Worm (Caenorhabditis elegans) whole organism, L2 larva: ENCODE results near the gene ddo-2.

Experiments used
- C34F6.9 ChIP-seq: fragments of 150-350 bp; optimal IDR thresholded peaks from 2 replicates; lab custom pipeline; 2014; ENCODE audit warnings: missing biosample characterization, missing genetic modification characterization
- F13H6.1 ChIP-seq: sonication (generic microtip); optimal IDR thresholded peaks from 2 replicates; lab custom pipeline; 2016; ENCODE audit warnings: missing genetic modification characterization, missing compliant biosample characterization
- R02D3.7 ChIP-seq: fragments of 150-350 bp; optimal IDR thresholded peaks from 2 replicates; lab custom pipeline; 2014; ENCODE audit warnings: missing biosample characterization, missing genetic modification characterization
- Y55F3AM.14 ChIP-seq: fragments of 200-800 bp; sonication (Bioruptor generic); optimal IDR thresholded peaks from 2 replicates; lab custom pipeline; 2018; ENCODE audit warnings: mild to moderate bottlenecking, missing genetic modification characterization, missing compliant biosample characterization
- ZK546.5 ChIP-seq: sonication (generic microtip); optimal IDR thresholded peaks from 2 replicates; lab custom pipeline; 2017; ENCODE audit warnings: missing biosample characterization, missing genetic modification characterization
- blmp-1 ChIP-seq: sonication (generic microtip); optimal IDR thresholded peaks from 2 replicates; lab custom pipeline; 2017; ENCODE audit warnings: missing genetic modification characterization, mild to moderate bottlenecking, missing compliant biosample characterization, antibody characterized with exemption, moderate library complexity; ENCODE audit not compliant: insufficient read depth
- ceh-16 ChIP-seq: fragments of 150-350 bp; optimal IDR thresholded peaks from 2 replicates; lab custom pipeline; 2014; ENCODE audit warnings: missing biosample characterization, missing genetic modification characterization
- ceh-82 ChIP-seq: fragments of 150-350 bp; optimal IDR thresholded peaks from 2 replicates; lab custom pipeline; 2014; ENCODE audit warnings: missing biosample characterization, missing genetic modification characterization
- crh-2 ChIP-seq: sonication (generic microtip); optimal IDR thresholded peaks from 2 replicates; lab custom pipeline; 2017; ENCODE audit warnings: missing biosample characterization, missing genetic modification characterization
- dmd-4 ChIP-seq: sonication (generic microtip); optimal IDR thresholded peaks from 2 replicates; lab custom pipeline; 2017; ENCODE audit warnings: missing biosample characterization, missing genetic modification characterization
- egl-27 ChIP-seq: sonication (generic microtip); optimal IDR thresholded peaks from 3 replicates; lab custom pipeline; 2017; ENCODE audit warnings: missing biosample characterization, missing genetic modification reagents, missing genetic modification characterization
- elt-1 ChIP-seq: fragments of 150-350 bp; optimal IDR thresholded peaks from 2 replicates; lab custom pipeline; 2014; ENCODE audit warnings: missing biosample characterization, missing genetic modification characterization
- elt-3 ChIP-seq: sonication (generic microtip); optimal IDR thresholded peaks from 2 replicates; lab custom pipeline; 2017; ENCODE audit warnings: missing biosample characterization, missing genetic modification characterization
- fos-1 ChIP-seq: fragments of 150-350 bp; optimal IDR thresholded peaks from 2 replicates; lab custom pipeline; 2014; ENCODE audit warnings: missing biosample characterization, missing genetic modification characterization
- gmeb-1 ChIP-seq: fragments of 150-350 bp; optimal IDR thresholded peaks from 2 replicates; lab custom pipeline; 2014; ENCODE audit warnings: missing biosample characterization, missing genetic modification characterization
- lin-11 ChIP-seq: fragments of 150-350 bp; sonication (generic microtip); optimal IDR thresholded peaks from 2 replicates; lab custom pipeline; 2014; ENCODE audit warnings: missing biosample characterization, missing genetic modification characterization, inconsistent platforms, mixed read lengths
- lin-13 ChIP-seq: fragments of 150-350 bp; optimal IDR thresholded peaks from 2 replicates; lab custom pipeline; 2014; ENCODE audit warnings: missing biosample characterization, missing genetic modification reagents, missing genetic modification characterization
- lin-39 ChIP-seq: fragments of 150-350 bp; optimal IDR thresholded peaks from 2 replicates; lab custom pipeline; 2014; ENCODE audit warnings: missing biosample characterization, missing genetic modification reagents, missing genetic modification characterization
- mab-5 ChIP-seq: fragments of 150-350 bp; optimal IDR thresholded peaks from 2 replicates; lab custom pipeline; 2014; ENCODE audit warnings: missing biosample characterization, missing genetic modification characterization
- mdl-1 ChIP-seq, 2 experiments: fragments of 150-350 bp in 1 of 2; sonication (generic microtip) in 1 of 2; optimal IDR thresholded peaks; 2 replicates each; lab custom pipeline; 2017; ENCODE audit warnings: missing biosample characterization in 2 of 2, missing genetic modification characterization in 2 of 2
- nhr-10 ChIP-seq: sonication (generic microtip); optimal IDR thresholded peaks from 2 replicates; lab custom pipeline; 2017; ENCODE audit warnings: missing biosample characterization, missing genetic modification characterization
- nhr-12 ChIP-seq: fragments of 150-350 bp; optimal IDR thresholded peaks from 2 replicates; lab custom pipeline; 2014; ENCODE audit warnings: missing biosample characterization, missing genetic modification characterization
- nhr-129 ChIP-seq: fragments of 150-350 bp; optimal IDR thresholded peaks from 2 replicates; lab custom pipeline; 2014; ENCODE audit warnings: missing biosample characterization, missing genetic modification characterization
- nhr-21 ChIP-seq: fragments of 150-350 bp; optimal IDR thresholded peaks from 2 replicates; lab custom pipeline; 2014; ENCODE audit warnings: missing biosample characterization, missing genetic modification characterization
- nhr-23 ChIP-seq: fragments of 150-350 bp; optimal IDR thresholded peaks from 2 replicates; lab custom pipeline; 2014; ENCODE audit warnings: missing biosample characterization, missing genetic modification reagents, missing genetic modification characterization
- nhr-237 ChIP-seq: fragments of 150-350 bp; optimal IDR thresholded peaks from 2 replicates; lab custom pipeline; 2014; ENCODE audit warnings: missing biosample characterization, missing genetic modification characterization
- nhr-6 ChIP-seq: fragments of 150-350 bp; optimal IDR thresholded peaks from 2 replicates; lab custom pipeline; 2014; ENCODE audit warnings: missing biosample characterization, missing genetic modification characterization
- nhr-77 ChIP-seq: fragments of 150-350 bp; optimal IDR thresholded peaks from 2 replicates; lab custom pipeline; 2014; ENCODE audit warnings: missing biosample characterization, missing genetic modification characterization
- peb-1 ChIP-seq: fragments of 150-350 bp; optimal IDR thresholded peaks from 2 replicates; lab custom pipeline; 2014; ENCODE audit warnings: missing biosample characterization, missing genetic modification characterization
- sem-4 ChIP-seq: fragments of 150-350 bp; optimal IDR thresholded peaks from 2 replicates; lab custom pipeline; 2014; ENCODE audit warnings: missing biosample characterization, missing genetic modification reagents, missing genetic modification characterization
- sma-3 ChIP-seq: sonication (generic microtip); optimal IDR thresholded peaks from 2 replicates; lab custom pipeline; 2016; ENCODE audit warnings: missing genetic modification reagents, missing genetic modification characterization, missing compliant biosample characterization
- snpc-4 ChIP-seq: fragments of 150-350 bp; optimal IDR thresholded peaks from 2 replicates; lab custom pipeline; 2014; ENCODE audit warnings: missing biosample characterization, missing genetic modification characterization
- unc-62 ChIP-seq: fragments of 150-350 bp; optimal IDR thresholded peaks from 2 replicates; lab custom pipeline; 2014; ENCODE audit warnings: missing biosample characterization, missing genetic modification reagents, missing genetic modification characterization
- ztf-11 ChIP-seq: sonication (generic microtip); optimal IDR thresholded peaks from 2 replicates; lab custom pipeline; 2017; ENCODE audit warnings: missing biosample characterization, missing genetic modification characterization
- ztf-4 ChIP-seq: fragments of 150-350 bp; optimal IDR thresholded peaks from 2 replicates; lab custom pipeline; 2014; ENCODE audit warnings: missing biosample characterization, missing genetic modification characterization

ddo-2 gene

ce11 chrV:7411695-7412094, 23.8 kb downstream of the ddo-2 start, which contains the start of gene str-41:
Gene str-41 (plus strand): TSS chrV:7411995.
- no peak for TF ChIP-seq blmp-1 (tag; lab: Kevin White, UChicago)
- TF ChIP-seq fos-1 (tag; lab: Kevin White, UChicago): no peak
- no peak for TF ChIP-seq nhr-12 (tag; lab: Kevin White, UChicago)
- no peak for TF ChIP-seq C34F6.9 (tag; lab: Kevin White, UChicago)
- no peak for TF ChIP-seq unc-62
- TF ChIP-seq R02D3.7 (tag; lab: Kevin White, UChicago): no peak
- TF ChIP-seq peb-1: no peak

- TF ChIP-seq gmeb-1 (no peak), snpc-4 (tag; lab: Kevin White, UChicago) (no peak)
Measured at ce11 chrV:7409599-7409998, 25.9 kb downstream of the ddo-2 start, which contains the start of gene R13D7.2. Gene R13D7.2 (plus strand): TSS chrV:7409899.

ce11 chrV:7408520-7408919, 27.0 kb downstream of the ddo-2 start, which contains the start of gene srt-6:
Gene srt-6 (minus strand): TSS chrV:7408814.
- TF ChIP-seq mab-5: no peak
- TF ChIP-seq ztf-4: no peak
- no peak for TF ChIP-seq nhr-21 (tag; lab: Kevin White, UChicago)
- TF ChIP-seq gmeb-1: no peak
- TF ChIP-seq nhr-23 (tag; lab: Kevin White, UChicago): no peak
- TF ChIP-seq lin-39 (tag; lab: Kevin White, UChicago): no peak
- no peak for TF ChIP-seq elt-1
- no peak for TF ChIP-seq sma-3 (GFP tag; lab: Kevin White, UChicago)
- TF ChIP-seq dmd-4 (tag; lab: Kevin White, UChicago): no peak
- TF ChIP-seq ZK546.5: no peak
- TF ChIP-seq C34F6.9 (tag; lab: Kevin White, UChicago): no peak
- no peak for TF ChIP-seq Y55F3AM.14 (GFP tag; lab: Kevin White, UChicago)
- TF ChIP-seq lin-13: no peak
- no peak for TF ChIP-seq ceh-16 (tag; lab: Kevin White, UChicago)
- no peak for TF ChIP-seq nhr-12 (tag; lab: Kevin White, UChicago)
- no peak for TF ChIP-seq nhr-77 (tag; lab: Kevin White, UChicago)
- no peak for TF ChIP-seq F13H6.1
- TF ChIP-seq, all 48 proteins: peak for 0

- TF ChIP-seq blmp-1 (tag; lab: Kevin White, UChicago) (no peak), lin-11 (no peak), Y55F3AM.14 (GFP tag; lab: Kevin White, UChicago) (no peak), egl-27 (tag; lab: Kevin White, UChicago) (no peak), nhr-237 (tag; lab: Kevin White, UChicago) (no peak)
- TF ChIP-seq, all 48 proteins: peak for 0
Measured at ce11 chrV:7403501-7403900, 32.0 kb downstream of the ddo-2 start.

DNA sequence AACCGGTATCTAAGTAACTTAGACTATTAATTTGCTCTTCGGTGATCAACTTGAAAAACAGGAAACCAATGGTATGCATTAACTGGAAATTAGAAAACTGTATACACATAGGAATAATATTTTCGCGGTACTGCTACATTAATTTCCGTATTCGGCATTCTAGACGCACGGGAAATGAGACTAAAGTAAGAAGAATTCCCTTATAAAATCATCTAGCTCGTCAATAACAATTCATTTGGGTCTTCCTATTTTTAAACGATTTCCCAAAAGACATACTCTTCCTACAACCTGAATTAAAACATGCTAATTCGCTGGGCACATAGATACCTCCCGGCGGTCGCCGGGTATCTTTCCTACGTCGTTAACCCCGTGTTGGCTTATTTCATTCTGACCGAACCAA, 33.1 kb downstream of the ddo-2 start, which contains the start of gene srj-13:
srj-13 (plus strand) TSS at position 301 of the 400 bp plus-strand sequence.
- TF ChIP-seq crh-2 (tag; lab: Kevin White, UChicago) (no peak), nhr-21 (tag; lab: Kevin White, UChicago) (no peak), F13H6.1 (no peak), ceh-82 (tag; lab: Kevin White, UChicago) (no peak), lin-11 (no peak)
- TF ChIP-seq, all 48 proteins: peak for 0

- TF ChIP-seq elt-3 (tag; lab: Kevin White, UChicago) (no peak), R02D3.7 (tag; lab: Kevin White, UChicago) (no peak), nhr-237 (tag; lab: Kevin White, UChicago) (no peak), fos-1 (tag; lab: Kevin White, UChicago) (no peak), C34F6.9 (tag; lab: Kevin White, UChicago) (no peak), sma-3 (GFP tag; lab: Kevin White, UChicago) (no peak), ztf-4 (no peak), mdl-1 (tag; optimal IDR thresholded peaks at IDR 0.05; lab: Kevin White, UChicago) (no peak), nhr-10 (no peak), nhr-23 (tag; lab: Kevin White, UChicago) (no peak), nhr-6 (no peak), ceh-16 (tag; lab: Kevin White, UChicago) (no peak), ztf-11 (no peak), sem-4 (tag; lab: Kevin White, UChicago) (no peak), mab-5 (no peak), nhr-12 (tag; lab: Kevin White, UChicago) (no peak), nhr-129 (tag; lab: Kevin White, UChicago) (no peak), snpc-4 (tag; lab: Kevin White, UChicago) (no peak), lin-11 (no peak)
- TF ChIP-seq, all 48 proteins: peak for 0
Measured at ce11 chrV:7400588-7400987, 34.9 kb downstream of the ddo-2 start, which contains the start of gene srx-60. Gene srx-60 (plus strand): TSS chrV:7400888.
